Worm (Caenorhabditis elegans) whole organism, late embryonic: ENCODE data around the gene tpi-1.

Experiments used
- C08G9.2 ChIP-seq: sonication (generic microtip); optimal IDR thresholded peaks from 2 replicates; lab custom pipeline; 2016; ENCODE audit warnings: mild to moderate bottlenecking, missing genetic modification characterization, moderate library complexity, missing compliant biosample characterization
- F13H6.1 ChIP-seq: sonication (generic microtip); optimal IDR thresholded peaks from 2 replicates; lab custom pipeline; 2016; ENCODE audit warnings: missing genetic modification characterization, missing compliant biosample characterization
- K02D7.2 ChIP-seq: sonication (generic microtip); optimal IDR thresholded peaks from 2 replicates; lab custom pipeline; 2017; ENCODE audit warnings: mild to moderate bottlenecking, missing genetic modification characterization, missing compliant biosample characterization
- Y22D7AL.16 ChIP-seq: sonication (generic microtip); optimal IDR thresholded peaks from 2 replicates; lab custom pipeline; 2016; ENCODE audit warnings: missing genetic modification characterization, missing compliant biosample characterization
- ahr-1 ChIP-seq: sonication (generic microtip); optimal IDR thresholded peaks from 2 replicates; lab custom pipeline; 2016; ENCODE audit warnings: missing genetic modification characterization, missing compliant biosample characterization
- ama-1 ChIP-seq: fragments of 150-350 bp; optimal IDR thresholded peaks from 2 replicates; lab custom pipeline; 2014
- ceh-14 ChIP-seq: sonication (generic microtip); optimal IDR thresholded peaks from 2 replicates; lab custom pipeline; 2016; ENCODE audit warnings: missing genotype, missing genetic modification characterization, missing compliant biosample characterization
- ceh-18 ChIP-seq: sonication (generic microtip); optimal IDR thresholded peaks from 2 replicates; lab custom pipeline; 2016; ENCODE audit warnings: missing genetic modification characterization, missing compliant biosample characterization
- ceh-19 ChIP-seq: fragments of 200-800 bp; sonication (Bioruptor generic); optimal IDR thresholded peaks from 2 replicates; lab custom pipeline; 2018; ENCODE audit warnings: mild to moderate bottlenecking, missing genetic modification characterization, missing compliant biosample characterization
- ceh-2 ChIP-seq: sonication (generic microtip); optimal IDR thresholded peaks from 2 replicates; lab custom pipeline; 2016; ENCODE audit warnings: missing genotype, missing genetic modification characterization, missing compliant biosample characterization
- ceh-24 ChIP-seq: sonication (generic microtip); optimal IDR thresholded peaks from 2 replicates; lab custom pipeline; 2016; ENCODE audit warnings: mild to moderate bottlenecking, missing genetic modification characterization, missing compliant biosample characterization
- ceh-30 ChIP-seq: fragments of 150-350 bp; optimal IDR thresholded peaks from 2 replicates; lab custom pipeline; 2014; ENCODE audit warnings: missing biosample characterization, missing genetic modification characterization
- ceh-45 ChIP-seq: fragments of 200-800 bp; sonication (Bioruptor generic); IDR thresholded peaks from 2 replicates; pipeline ENCODE4 v1.3.6; 2022; ENCODE audit warnings: missing genetic modification reagents, missing genetic modification characterization, missing compliant biosample characterization
- ceh-6 ChIP-seq: fragments of 200-800 bp; sonication (Bioruptor generic); optimal IDR thresholded peaks from 2 replicates; lab custom pipeline; 2018; ENCODE audit warnings: mild to moderate bottlenecking, missing genetic modification characterization, missing compliant biosample characterization
- ceh-9 ChIP-seq: sonication (generic microtip); optimal IDR thresholded peaks from 2 replicates; lab custom pipeline; 2016; ENCODE audit warnings: mild to moderate bottlenecking, missing genetic modification characterization, inconsistent platforms, missing compliant biosample characterization
- dmd-4 ChIP-seq: sonication (generic microtip); optimal IDR thresholded peaks from 2 replicates; lab custom pipeline; 2016; ENCODE audit warnings: borderline replicate concordance, missing genetic modification characterization, missing compliant biosample characterization
- elt-2 ChIP-seq: sonication (generic microtip); optimal IDR thresholded peaks from 2 replicates; lab custom pipeline; 2016; ENCODE audit warnings: missing genetic modification reagents, missing genetic modification characterization, missing compliant biosample characterization
- elt-4 ChIP-seq: sonication (generic microtip); optimal IDR thresholded peaks from 2 replicates; lab custom pipeline; 2016; ENCODE audit warnings: missing genetic modification characterization, missing compliant biosample characterization
- ets-4 ChIP-seq: sonication (generic microtip); optimal IDR thresholded peaks from 2 replicates; lab custom pipeline; 2016; ENCODE audit warnings: missing genetic modification characterization, missing compliant biosample characterization
- eyg-1 ChIP-seq: sonication (generic microtip); optimal IDR thresholded peaks from 2 replicates; lab custom pipeline; 2016; ENCODE audit warnings: missing genotype, missing genetic modification characterization, missing compliant biosample characterization
- fax-1 ChIP-seq: sonication (generic microtip); optimal IDR thresholded peaks from 2 replicates; lab custom pipeline; 2016; ENCODE audit warnings: missing genotype, missing genetic modification characterization, missing compliant biosample characterization
- hlh-13 ChIP-seq: fragments of 200-800 bp; sonication (Bioruptor generic); optimal IDR thresholded peaks from 2 replicates; lab custom pipeline; 2018; ENCODE audit warnings: mild to moderate bottlenecking, missing genetic modification characterization, missing compliant biosample characterization
- hlh-15 ChIP-seq: sonication (generic microtip); optimal IDR thresholded peaks from 2 replicates; lab custom pipeline; 2016; ENCODE audit warnings: missing genetic modification characterization, missing compliant biosample characterization
- lim-6 ChIP-seq: sonication (generic microtip); optimal IDR thresholded peaks from 2 replicates; lab custom pipeline; 2016; ENCODE audit warnings: missing genetic modification characterization, missing compliant biosample characterization
- lin-11 ChIP-seq: fragments of 200-800 bp; sonication (Bioruptor generic); optimal IDR thresholded peaks from 2 replicates; lab custom pipeline; 2018; ENCODE audit warnings: mild to moderate bottlenecking, missing genetic modification characterization, missing compliant biosample characterization
- nfya-1 ChIP-seq: sonication (generic microtip); optimal IDR thresholded peaks from 2 replicates; lab custom pipeline; 2017; ENCODE audit warnings: missing genetic modification characterization, mild to moderate bottlenecking, missing compliant biosample characterization, antibody characterized with exemption, moderate library complexity
- nhr-11 ChIP-seq: fragments of 150-350 bp; optimal IDR thresholded peaks from 2 replicates; lab custom pipeline; 2014; ENCODE audit warnings: missing biosample characterization, missing genetic modification characterization
- nhr-232 ChIP-seq: sonication (generic microtip); optimal IDR thresholded peaks from 2 replicates; lab custom pipeline; 2016; ENCODE audit warnings: missing genetic modification characterization, missing compliant biosample characterization
- npax-4 ChIP-seq: sonication (generic microtip); optimal IDR thresholded peaks from 2 replicates; lab custom pipeline; 2016; ENCODE audit warnings: missing genetic modification characterization, missing compliant biosample characterization
- pag-3 ChIP-seq: sonication (generic microtip); optimal IDR thresholded peaks from 2 replicates; lab custom pipeline; 2016; ENCODE audit warnings: missing compliant biosample characterization, missing genetic modification characterization, borderline replicate concordance
- pha-2 ChIP-seq: sonication (generic microtip); optimal IDR thresholded peaks from 2 replicates; lab custom pipeline; 2017; ENCODE audit warnings: mild to moderate bottlenecking, missing genetic modification characterization, missing compliant biosample characterization
- pha-4 ChIP-seq: fragments of 150-350 bp; optimal IDR thresholded peaks from 2 replicates; lab custom pipeline; 2018; ENCODE audit warnings: missing biosample characterization, missing genetic modification reagents, missing genetic modification characterization
- pqm-1 ChIP-seq: sonication (generic microtip); optimal IDR thresholded peaks from 2 replicates; lab custom pipeline; 2016; ENCODE audit warnings: missing genetic modification characterization, missing compliant biosample characterization
- pros-1 ChIP-seq: fragments of 150-350 bp; optimal IDR thresholded peaks from 2 replicates; lab custom pipeline; 2014; ENCODE audit warnings: missing biosample characterization, missing genetic modification reagents, missing genetic modification characterization
- ref-2 ChIP-seq: sonication (generic microtip); optimal IDR thresholded peaks from 2 replicates; lab custom pipeline; 2016; ENCODE audit warnings: missing genetic modification characterization, missing compliant biosample characterization
- sox-2 ChIP-seq: fragments of 200-800 bp; sonication (Bioruptor generic); IDR thresholded peaks from 2 replicates; pipeline ENCODE4 v1.3.6; 2022; ENCODE audit warnings: missing genetic modification reagents, missing genetic modification characterization, missing compliant biosample characterization
- unc-42 ChIP-seq: sonication (generic microtip); optimal IDR thresholded peaks from 2 replicates; lab custom pipeline; 2016; ENCODE audit warnings: missing genotype, missing genetic modification characterization, missing compliant biosample characterization

Gene tpi-1

DNA sequence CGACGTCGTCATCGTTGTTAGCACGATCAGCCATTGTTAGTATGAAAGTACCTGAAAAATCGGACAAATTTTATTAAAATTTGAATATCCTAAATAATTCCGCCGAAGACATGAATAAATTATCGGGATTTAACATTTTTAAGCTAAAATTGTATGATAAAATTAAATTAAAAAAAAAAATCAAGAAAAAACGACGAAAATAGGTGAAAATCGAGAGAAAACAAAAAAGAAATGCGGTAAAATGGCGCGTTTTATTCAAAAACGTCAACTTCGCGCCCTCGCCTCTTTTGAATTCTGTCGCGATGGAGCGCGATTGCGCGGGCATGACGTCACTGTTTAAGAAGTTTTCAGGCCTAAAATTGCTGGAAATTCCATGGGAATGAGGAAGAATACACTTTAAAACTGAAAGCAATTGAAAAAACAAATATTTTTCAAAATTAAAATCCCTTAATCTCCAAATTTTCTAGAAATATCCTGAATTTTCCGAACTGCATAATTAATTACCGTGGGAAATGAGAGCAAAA is 32.3 kb downstream of the tpi-1 start, which contains the start of gene mcm-2:
TSS of gene mcm-2 (minus strand) at position 51 of the 524 bp plus-strand sequence.
- TF ChIP-seq elt-2 (tag; lab: Kevin White, UChicago), result peak; percentile 10
- TF ChIP-seq nfya-1 (tag; lab: Kevin White, UChicago), result peak; percentile 17
- no peak for TF ChIP-seq npax-4

DNA sequence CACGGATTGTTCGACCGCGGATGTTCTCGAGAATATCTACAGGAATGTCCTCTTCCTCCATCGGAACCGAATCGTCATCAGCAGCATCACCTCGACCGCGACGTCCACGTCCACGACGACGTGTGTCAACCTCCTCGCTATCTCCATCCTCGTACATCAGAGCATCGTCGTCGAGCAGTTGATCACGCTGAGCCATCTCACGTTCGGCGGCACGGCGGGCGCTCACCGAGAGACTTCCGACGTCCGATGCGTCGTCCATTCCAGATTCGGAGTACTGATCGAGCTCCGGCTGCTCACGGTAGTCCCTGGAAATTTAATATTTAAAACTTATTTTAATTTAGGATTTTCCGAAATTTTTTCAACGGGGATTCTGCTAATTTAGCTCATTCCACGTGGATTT is 33.0 kb downstream of the tpi-1 start:
- TF ChIP-seq ama-1 (lab: Kevin White, UChicago) (no peak), pag-3 (no peak), F13H6.1 (no peak), ceh-30 (tag; lab: Kevin White, UChicago) (no peak), pros-1 (tag; lab: Kevin White, UChicago) (no peak), nhr-11 (tag; lab: Kevin White, UChicago) (no peak), nfya-1 (tag; lab: Kevin White, UChicago) (no peak), ceh-45 (GFP tag; lab: Robert Waterston, UW) (no peak), lim-6 (tag; lab: Kevin White, UChicago) (no peak), ceh-9 (tag; lab: Kevin White, UChicago) (no peak), ceh-18 (no peak), elt-4 (no peak), ceh-24 (tag; lab: Kevin White, UChicago) (no peak), ref-2 (tag; lab: Kevin White, UChicago) (no peak), ceh-6 (no peak), dmd-4 (tag; lab: Kevin White, UChicago) (no peak), hlh-13 (no peak)

DNA sequence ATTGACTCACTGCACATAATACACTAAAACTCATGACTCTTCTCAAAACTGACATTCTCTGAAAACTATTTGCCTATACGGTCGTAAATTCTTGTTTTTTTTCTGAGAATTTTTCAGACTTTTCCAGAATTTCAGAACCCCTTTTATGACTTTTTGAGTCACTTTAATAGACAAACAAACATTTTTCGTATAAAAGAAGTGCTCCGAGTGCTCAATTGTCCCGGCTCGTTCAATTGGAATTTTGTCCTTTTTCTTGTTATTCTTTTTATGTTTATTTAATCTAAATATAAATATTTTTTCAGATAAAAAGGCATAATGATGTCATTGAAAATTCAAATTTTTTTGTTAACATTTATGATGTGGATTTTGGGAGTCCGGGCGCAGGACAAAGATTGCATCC is 40.0 kb downstream of the tpi-1 start, which contains the start of gene Y17G7B.23:
TSS of gene Y17G7B.23 (plus strand) at position 301 of the 400 bp plus-strand sequence.
- TF ChIP-seq fax-1 (tag; lab: Kevin White, UChicago) (no peak), ceh-14 (tag; lab: Kevin White, UChicago) (no peak), hlh-15 (no peak), ama-1 (lab: Kevin White, UChicago) (no peak), pha-2 (tag; lab: Kevin White, UChicago) (no peak)

DNA sequence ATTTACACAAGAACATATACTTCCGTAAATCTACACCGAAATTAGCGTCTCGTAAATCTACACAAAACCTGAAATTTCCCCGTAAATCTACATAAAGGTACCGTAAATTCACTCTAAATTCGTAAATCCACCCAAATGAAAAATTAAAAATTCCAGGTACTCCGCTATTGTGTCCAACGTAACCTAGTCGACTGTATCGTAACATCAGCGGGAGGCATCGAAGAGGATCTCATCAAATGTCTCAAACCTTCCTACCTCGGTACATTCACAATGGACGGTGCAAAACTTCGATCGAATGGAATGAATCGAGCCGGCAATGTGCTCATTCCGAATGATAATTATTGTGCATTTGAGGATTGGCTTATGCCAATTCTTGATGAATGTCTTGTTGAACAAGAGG is 44.0 kb downstream of the tpi-1 start:
- TF ChIP-seq elt-2 (tag; lab: Kevin White, UChicago), result no peak
- no peak for TF ChIP-seq ahr-1
- TF ChIP-seq unc-42, result no peak
- no peak for TF ChIP-seq C08G9.2
- no peak for TF ChIP-seq lin-11 (tag; lab: Kevin White, UChicago)
- no peak for TF ChIP-seq ceh-18
- no peak for TF ChIP-seq nfya-1 (tag; lab: Kevin White, UChicago)
- no peak for TF ChIP-seq hlh-15
- no peak for TF ChIP-seq pqm-1
- TF ChIP-seq nhr-11 (tag; lab: Kevin White, UChicago), result no peak
- no peak for TF ChIP-seq nhr-232 (tag; lab: Kevin White, UChicago)
- no peak for TF ChIP-seq K02D7.2 (tag; lab: Kevin White, UChicago)
- no peak for TF ChIP-seq Y22D7AL.16 (tag; lab: Kevin White, UChicago)
- TF ChIP-seq sox-2, result no peak
- no peak for TF ChIP-seq eyg-1 (tag; lab: Kevin White, UChicago)
- no peak for TF ChIP-seq ceh-19 (GFP tag; lab: Kevin White, UChicago)
- no peak for TF ChIP-seq pha-4 (tag; lab: Kevin White, UChicago)
- no peak for TF ChIP-seq pha-2 (tag; lab: Kevin White, UChicago)
- TF ChIP-seq, all 69 proteins: peak for 0

DNA sequence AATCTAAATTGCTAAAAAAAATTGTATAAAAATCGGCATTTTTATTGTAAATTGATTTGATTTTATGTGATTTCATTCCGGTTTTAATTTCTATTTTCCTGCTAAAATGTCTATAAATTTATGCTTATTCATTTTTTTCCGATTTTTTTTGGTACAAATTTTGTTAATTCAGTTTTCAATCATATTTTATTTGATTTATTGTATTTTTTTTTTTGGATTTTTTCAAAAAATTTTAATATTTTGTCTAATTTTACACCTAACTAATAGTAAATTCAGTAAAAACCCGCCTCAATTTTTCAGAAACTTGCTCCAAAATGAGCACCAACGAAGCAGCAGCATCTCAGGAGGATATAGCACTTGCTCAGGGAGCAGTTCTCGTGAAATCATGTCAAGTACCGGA is 46.2 kb downstream of the tpi-1 start, which contains the start of gene dhps-1:
TSS of gene dhps-1 (plus strand) at position 301 of the 400 bp plus-strand sequence.
- TF ChIP-seq hlh-13 (no peak), ceh-30 (tag; lab: Kevin White, UChicago) (no peak), ceh-6 (no peak), ceh-2 (tag; lab: Kevin White, UChicago) (no peak), ets-4 (tag; lab: Kevin White, UChicago) (no peak), pha-4 (tag; lab: Kevin White, UChicago) (no peak)
- TF ChIP-seq, all 69 proteins: peak for 0
